Worm (Caenorhabditis elegans) whole organism, midembryonic: ENCODE results near the gene lips-15.

Source experiments
- flt-1 ChIP-seq: fragments of 200-800 bp; sonication (Bioruptor generic); IDR thresholded peaks from 2 replicates; pipeline ENCODE4 v1.3.6; 2022; ENCODE audit warnings: missing genetic modification characterization, missing compliant biosample characterization
- med-1 ChIP-seq: sonication (generic microtip); optimal IDR thresholded peaks from 2 replicates; lab custom pipeline; 2017; ENCODE audit warnings: missing genetic modification characterization, mild to moderate bottlenecking, missing compliant biosample characterization, antibody characterized with exemption, missing genetic modification reagents; ENCODE audit not compliant: insufficient read depth
- tab-1 ChIP-seq: fragments of 200-800 bp; sonication (Bioruptor generic); IDR thresholded peaks from 2 replicates; pipeline ENCODE4 v1.3.6; 2022; ENCODE audit warnings: missing genetic modification characterization, missing compliant biosample characterization

- TF ChIP-seq med-1 (GFP tag; lab: Kevin White, UChicago) (no peak), flt-1 (GFP tag; lab: Robert Waterston, UW) (no peak), tab-1 (no peak)
These were observed 31.4 kb upstream of the lips-15 start, which contains the start of gene Y38E10A.35 for ce11 chrII:12572760-12573159.
